Fruit fly (Drosophila melanogaster): ENCODE results near the gene TotF.

TotF gene

dm6 chr2L:19930102-19930501 lies 17.9 kb upstream of the TotF start (continued):
- TF ChIP-seq CG15696 (tag; optimal IDR thresholded peaks at IDR 0.05): no peak
- TF ChIP-seq grn (GFP tag; optimal IDR thresholded peaks at IDR 0.05): no peak
- TF ChIP-seq Nf-YB (GFP tag; optimal IDR thresholded peaks at IDR 0.05): no peak
- TF ChIP-seq CG7745 (tag; optimal IDR thresholded peaks at IDR 0.05): no peak
- TF ChIP-seq bcd (GFP tag; optimal IDR thresholded peaks at IDR 0.05): peak; percentile 31
- TF ChIP-seq slbo (GFP tag; IDR thresholded peaks at IDR 0.05): peak; percentile 53
- TF ChIP-seq so (GFP tag; IDR thresholded peaks at IDR 0.05): no peak
- no peak for TF ChIP-seq h (optimal IDR thresholded peaks at IDR 0.05)
- TF ChIP-seq Ptx1 (GFP tag; IDR thresholded peaks at IDR 0.05): peak; percentile 43
- TF ChIP-seq Ravus (GFP tag; IDR thresholded peaks at IDR 0.05): no peak
- TF ChIP-seq gcm (GFP tag; optimal IDR thresholded peaks at IDR 0.05): no peak
- TF ChIP-seq abd-A (tag; optimal IDR thresholded peaks at IDR 0.05): no peak
- TF ChIP-seq br (optimal IDR thresholded peaks at IDR 0.05): no peak
- peak; percentile 34 for TF ChIP-seq fd3F (GFP tag; optimal IDR thresholded peaks at IDR 0.05)
- TF ChIP-seq yki (optimal IDR thresholded peaks at IDR 0.05): no peak
- 0 out of 2 replicates have a peak, but pooled peaks have one; percentile 19 for TF ChIP-seq ap (GFP tag; IDR thresholded peaks at IDR 0.05)
- TF ChIP-seq CG3065 (GFP tag; optimal IDR thresholded peaks at IDR 0.05): no peak
- no peak for TF ChIP-seq salm (tag; optimal IDR thresholded peaks at IDR 0.05)
- TF ChIP-seq CG8359 (GFP tag; optimal IDR thresholded peaks at IDR 0.05; ENCODE audit: borderline replicate concordance): no peak
- no peak for TF ChIP-seq MESR4 (GFP tag; optimal IDR thresholded peaks at IDR 0.05)
- TF ChIP-seq Opbp (GFP tag; IDR thresholded peaks at IDR 0.05; ENCODE audit: partially characterized antibody): no peak
- no peak for TF ChIP-seq crc (GFP tag; optimal IDR thresholded peaks at IDR 0.05)
- no peak for TF ChIP-seq ken (GFP tag; IDR thresholded peaks at IDR 0.05)
- TF ChIP-seq ab (GFP tag; optimal IDR thresholded peaks at IDR 0.05): no peak
- no peak for TF ChIP-seq Adf1 (GFP tag; IDR thresholded peaks at IDR 0.05)
- TF ChIP-seq slp2 (GFP tag; optimal IDR thresholded peaks at IDR 0.05): no peak
- TF ChIP-seq Antp (GFP tag; optimal IDR thresholded peaks at IDR 0.05): no peak
- TF ChIP-seq CG14710 (tag; optimal IDR thresholded peaks at IDR 0.05): no peak
- peak; percentile 33 for TF ChIP-seq az2 (GFP tag; optimal IDR thresholded peaks at IDR 0.05)
- no peak for TF ChIP-seq jing (GFP tag; optimal IDR thresholded peaks at IDR 0.05)
- TF ChIP-seq Rx (GFP tag; IDR thresholded peaks at IDR 0.05): no peak; the same call in 1 of the 2 replicates
- TF ChIP-seq wdn (GFP tag; IDR thresholded peaks at IDR 0.05): peak; percentile 4; the same call in 1 of the 2 replicates
- TF ChIP-seq NC2β (GFP tag; optimal IDR thresholded peaks at IDR 0.05): no peak
- no peak for TF ChIP-seq CG16863 (GFP tag; optimal IDR thresholded peaks at IDR 0.05)
- TF ChIP-seq Atf-2 (GFP tag; optimal IDR thresholded peaks at IDR 0.05): no peak
- no peak for TF ChIP-seq CG11456 (GFP tag; IDR thresholded peaks at IDR 0.05)
- no peak for TF ChIP-seq jigr1 (GFP tag; IDR thresholded peaks at IDR 0.05)
- TF ChIP-seq YL-1 (GFP tag; optimal IDR thresholded peaks at IDR 0.05): no peak
- TF ChIP-seq CG2875 (GFP tag; optimal IDR thresholded peaks at IDR 0.05): no peak
- TF ChIP-seq Elba2 (GFP tag; optimal IDR thresholded peaks at IDR 0.05): no peak
- no peak for TF ChIP-seq Hr3 (GFP tag; optimal IDR thresholded peaks at IDR 0.05)
- TF ChIP-seq BtbVII (GFP tag; optimal IDR thresholded peaks at IDR 0.05): peak; percentile 29
- TF ChIP-seq zen (tag; optimal IDR thresholded peaks at IDR 0.05): peak; percentile 33
- peak; percentile 22 for TF ChIP-seq Asciz (GFP tag; optimal IDR thresholded peaks at IDR 0.05)
- peak; percentile 39; the same call in 1 of the 2 replicates for TF ChIP-seq CG14014 (GFP tag; IDR thresholded peaks at IDR 0.05)
- TF ChIP-seq Dip3 (GFP tag; optimal IDR thresholded peaks at IDR 0.05): no peak
- TF ChIP-seq twi (tag; optimal IDR thresholded peaks at IDR 0.05): no peak
- TF ChIP-seq CG32532 (GFP tag; IDR thresholded peaks at IDR 0.05): peak; percentile 57; the same call in 1 of the 2 replicates
- TF ChIP-seq Bteb2 (GFP tag; optimal IDR thresholded peaks at IDR 0.05): no peak
- no peak for TF ChIP-seq Trl (optimal IDR thresholded peaks at IDR 0.05)
- TF ChIP-seq Trl (GFP tag; optimal IDR thresholded peaks at IDR 0.05): no peak
- no peak for TF ChIP-seq cato (GFP tag; optimal IDR thresholded peaks at IDR 0.05; ENCODE audit: borderline replicate concordance)
- TF ChIP-seq CG7987 (GFP tag; optimal IDR thresholded peaks at IDR 0.05): no peak
- TF ChIP-seq Hey (tag; optimal IDR thresholded peaks at IDR 0.05): no peak

All from whole organism, embryonic.